Fruit fly (Drosophila melanogaster) whole organism, embryonic: Measurements from ENCODE around the gene aqz.

ENCODE experiments used
- Adf1 ChIP-seq: fragments of 200-800 bp; sonication (Bioruptor generic); IDR thresholded peaks from 2 replicates; pipeline ENCODE4 v1.3.6; 2022; ENCODE audit warnings: missing biosample characterization, missing genetic modification characterization
- CG10654 ChIP-seq: fragments of 200-800 bp; sonication (Bioruptor generic); optimal IDR thresholded peaks from 2 replicates; lab custom pipeline; 2016; ENCODE audit warnings: missing biosample characterization, missing genetic modification characterization
- CG11085 ChIP-seq: fragments of 200-800 bp; sonication (Bioruptor generic); IDR thresholded peaks from 2 replicates; pipeline ENCODE4 v1.3.6; 2022; ENCODE audit warnings: missing biosample characterization, missing genetic modification characterization
- CG13624 ChIP-seq: fragments of 200-800 bp; sonication (Bioruptor generic); optimal IDR thresholded peaks from 2 replicates; lab custom pipeline; 2016; ENCODE audit warnings: missing biosample characterization, missing genetic modification characterization
- CG15073 ChIP-seq: fragments of 200-800 bp; sonication (Bioruptor generic); optimal IDR thresholded peaks from 2 replicates; lab custom pipeline; 2016; ENCODE audit warnings: missing biosample characterization, missing genetic modification characterization
- CG17385 ChIP-seq: fragments of 200-800 bp; sonication (Bioruptor generic); optimal IDR thresholded peaks from 3 replicates; lab custom pipeline; 2018; ENCODE audit warnings: missing biosample characterization, mild to moderate bottlenecking, missing genetic modification characterization
- CG18011 ChIP-seq: fragments of 200-800 bp; sonication (Bioruptor generic); optimal IDR thresholded peaks from 2 replicates; lab custom pipeline; 2017; ENCODE audit warnings: missing biosample characterization, missing genetic modification characterization, mild to moderate bottlenecking, moderate library complexity, missing genotype
- CG2129 ChIP-seq: fragments of 200-800 bp; sonication (Bioruptor generic); IDR thresholded peaks from 2 replicates; pipeline ENCODE4 v1.3.6; 2022; ENCODE audit warnings: missing biosample characterization, missing genetic modification characterization; ENCODE audit not compliant: partially characterized antibody
- CG2889 ChIP-seq: fragments of 200-800 bp; sonication (Bioruptor generic); IDR thresholded peaks from 3 replicates; pipeline ENCODE4 v1.3.6; 2022; ENCODE audit warnings: missing biosample characterization, missing genetic modification characterization
- CG30431 ChIP-seq: fragments of 200-800 bp; sonication (Bioruptor generic); optimal IDR thresholded peaks from 2 replicates; lab custom pipeline; 2017; ENCODE audit warnings: missing biosample characterization, missing genetic modification characterization
- CG31224 ChIP-seq: fragments of 200-800 bp; sonication (Bioruptor generic); IDR thresholded peaks from 2 replicates; pipeline ENCODE4 v1.3.6; 2022; ENCODE audit warnings: missing biosample characterization, missing genetic modification characterization
- CG4424 ChIP-seq: fragments of 200-800 bp; sonication (Bioruptor generic); optimal IDR thresholded peaks from 3 replicates; lab custom pipeline; 2016; ENCODE audit warnings: missing biosample characterization, missing genetic modification characterization
- CG6254 ChIP-seq: fragments of 200-800 bp; sonication (Bioruptor generic); optimal IDR thresholded peaks from 3 replicates; lab custom pipeline; 2017; ENCODE audit warnings: mild to moderate bottlenecking, missing biosample characterization, missing genetic modification reagents, missing genetic modification characterization
- CG6765 ChIP-seq: fragments of 200-800 bp; sonication (Bioruptor generic); optimal IDR thresholded peaks from 3 replicates; lab custom pipeline; 2017; ENCODE audit warnings: missing biosample characterization, mild to moderate bottlenecking, missing genetic modification characterization
- CG7372 ChIP-seq: fragments of 200-800 bp; sonication (Bioruptor generic); IDR thresholded peaks from 2 replicates; pipeline ENCODE4 v1.3.6; 2022; ENCODE audit warnings: missing biosample characterization, missing genetic modification characterization
- CG7928 ChIP-seq: fragments of 200-800 bp; sonication (Bioruptor generic); optimal IDR thresholded peaks from 2 replicates; lab custom pipeline; 2017; ENCODE audit warnings: missing biosample characterization, mild to moderate bottlenecking, missing genetic modification characterization
- CG8388 ChIP-seq: fragments of 200-800 bp; sonication (Bioruptor generic); optimal IDR thresholded peaks from 2 replicates; lab custom pipeline; 2019; ENCODE audit warnings: missing biosample characterization, mild to moderate bottlenecking, missing genetic modification characterization, moderate library complexity
- CG8478 ChIP-seq: fragments of >200 bp; optimal IDR thresholded peaks from 2 replicates; lab custom pipeline; 2018
- CG8765 ChIP-seq: fragments of 200-800 bp; sonication (Bioruptor generic); IDR thresholded peaks from 2 replicates; pipeline ENCODE4 v1.3.6; 2022; ENCODE audit warnings: missing biosample characterization, missing genetic modification characterization
- CG8924 ChIP-seq: fragments of 200-800 bp; optimal IDR thresholded peaks from 3 replicates; lab custom pipeline; 2019; ENCODE audit warnings: missing biosample characterization, mild to moderate bottlenecking, missing genetic modification characterization, moderate library complexity
- CG8944 ChIP-seq: fragments of 200-800 bp; sonication (Bioruptor generic); optimal IDR thresholded peaks from 3 replicates; lab custom pipeline; 2016; ENCODE audit warnings: missing biosample characterization, missing genetic modification characterization
- CG9876 ChIP-seq: fragments of 200-800 bp; sonication (Bioruptor generic); optimal IDR thresholded peaks from 2 replicates; lab custom pipeline; 2016; ENCODE audit warnings: missing biosample characterization, missing genetic modification characterization
- CkIIα-i1 ChIP-seq: fragments of 200-800 bp; sonication (Bioruptor generic); IDR thresholded peaks from 2 replicates; pipeline ENCODE4 v1.3.6; 2022; ENCODE audit warnings: missing biosample characterization, missing genetic modification characterization
- Deaf1 ChIP-seq: fragments of 200-800 bp; optimal IDR thresholded peaks from 3 replicates; lab custom pipeline; 2019; ENCODE audit warnings: missing biosample characterization, mild to moderate bottlenecking, missing genetic modification characterization, moderate library complexity
- H15 ChIP-seq: fragments of 200-800 bp; sonication (Bioruptor generic); IDR thresholded peaks from 3 replicates; pipeline ENCODE4 v1.3.6; 2022; ENCODE audit warnings: missing biosample characterization, missing genetic modification characterization
- Nf-YC ChIP-seq: fragments of 200-800 bp; optimal IDR thresholded peaks from 3 replicates; lab custom pipeline; 2019; ENCODE audit warnings: missing biosample characterization, mild to moderate bottlenecking, missing genetic modification characterization, moderate library complexity
- Vsx1 ChIP-seq: fragments of 200-800 bp; sonication (Bioruptor generic); optimal IDR thresholded peaks from 2 replicates; lab custom pipeline; 2017; ENCODE audit warnings: missing biosample characterization, mild to moderate bottlenecking, missing genetic modification characterization, missing genetic modification reagents
- Xbp1 ChIP-seq: fragments of 200-800 bp; sonication (Bioruptor generic); optimal IDR thresholded peaks from 3 replicates; lab custom pipeline; 2016; ENCODE audit warnings: missing biosample characterization, mild to moderate bottlenecking, missing genetic modification characterization
- ap ChIP-seq: fragments of 200-800 bp; sonication (Bioruptor generic); IDR thresholded peaks from 2 replicates; pipeline ENCODE4 v1.3.6; 2022; ENCODE audit warnings: missing biosample characterization, missing genetic modification characterization
- ato ChIP-seq: fragments of 200-800 bp; sonication (Bioruptor generic); IDR thresholded peaks from 2 replicates; pipeline ENCODE4 v1.3.6; 2022; ENCODE audit warnings: missing biosample characterization, missing genetic modification characterization; ENCODE audit not compliant: partially characterized antibody
- bab2 ChIP-seq: fragments of 200-800 bp; sonication (Bioruptor generic); optimal IDR thresholded peaks from 2 replicates; lab custom pipeline; 2016; ENCODE audit warnings: missing biosample characterization, missing genetic modification characterization
- cad ChIP-seq: fragments of >200 bp; optimal IDR thresholded peaks from 2 replicates; lab custom pipeline; 2017; ENCODE audit warnings: missing biosample characterization, missing genetic modification characterization
- cato ChIP-seq: fragments of 200-800 bp; sonication (Bioruptor generic); optimal IDR thresholded peaks from 2 replicates; lab custom pipeline; 2016; ENCODE audit warnings: missing biosample characterization, missing genetic modification characterization, borderline replicate concordance
- danr ChIP-seq: fragments of 200-800 bp; sonication (Bioruptor generic); IDR thresholded peaks from 2 replicates; pipeline ENCODE4 v1.3.6; 2022; ENCODE audit warnings: missing biosample characterization, missing genetic modification characterization
- dm ChIP-seq: fragments of 200-800 bp; sonication (Bioruptor generic); optimal IDR thresholded peaks from 3 replicates; lab custom pipeline; 2016; ENCODE audit warnings: missing biosample characterization, missing genetic modification characterization
- fu2 ChIP-seq: fragments of 200-800 bp; sonication (Bioruptor generic); optimal IDR thresholded peaks from 2 replicates; lab custom pipeline; 2016; ENCODE audit warnings: missing biosample characterization, missing genetic modification characterization
- grau ChIP-seq: fragments of 200-800 bp; optimal IDR thresholded peaks from 3 replicates; lab custom pipeline; 2019; ENCODE audit warnings: missing biosample characterization, mild to moderate bottlenecking, missing genetic modification characterization, moderate library complexity
- jing ChIP-seq: fragments of 200-800 bp; sonication (Bioruptor generic); optimal IDR thresholded peaks from 2 replicates; lab custom pipeline; 2018; ENCODE audit warnings: missing biosample characterization, mild to moderate bottlenecking, missing genetic modification characterization
- lbe ChIP-seq: fragments of 200-800 bp; sonication (Bioruptor generic); optimal IDR thresholded peaks from 2 replicates; lab custom pipeline; 2016; ENCODE audit warnings: missing biosample characterization, mild to moderate bottlenecking, missing genetic modification characterization
- otp ChIP-seq: fragments of 200-800 bp; sonication (Bioruptor generic); IDR thresholded peaks from 3 replicates; pipeline ENCODE4, ENCODE4 v1.3.6; 2022; ENCODE audit warnings: missing biosample characterization, missing genetic modification characterization
- pan ChIP-seq, 4 experiments: fragments of >200 bp in 3 of 4; fragments of 200-800 bp in 1 of 4; sonication (Bioruptor generic) in 1 of 4; optimal IDR thresholded peaks in 3 of 4; IDR thresholded peaks in 1 of 4; 2 replicates each; pipeline versions ENCODE4 v1.3.6 to Lab custom; 2017 to 2022; ENCODE audit warnings: missing biosample characterization in 2 of 4, missing genetic modification characterization in 2 of 4, mixed read lengths in 1 of 4
- pfk ChIP-seq: fragments of 200-800 bp; sonication (Bioruptor generic); optimal IDR thresholded peaks from 2 replicates; lab custom pipeline; 2018; ENCODE audit warnings: missing biosample characterization, mild to moderate bottlenecking, missing genetic modification characterization, moderate library complexity
- sim ChIP-seq: fragments of 200-800 bp; sonication (Bioruptor generic); IDR thresholded peaks from 2 replicates; pipeline ENCODE4 v1.3.6; 2022; ENCODE audit warnings: missing biosample characterization, missing genetic modification characterization
- slou ChIP-seq: fragments of 200-800 bp; sonication (Bioruptor generic); optimal IDR thresholded peaks from 3 replicates; lab custom pipeline; 2016; ENCODE audit warnings: missing biosample characterization, missing genetic modification characterization
- sug ChIP-seq: fragments of 200-800 bp; optimal IDR thresholded peaks from 2 replicates; lab custom pipeline; 2019; ENCODE audit warnings: missing biosample characterization, mild to moderate bottlenecking, missing genetic modification characterization, moderate library complexity
- tap ChIP-seq: fragments of 200-800 bp; optimal IDR thresholded peaks from 3 replicates; lab custom pipeline; 2019; ENCODE audit warnings: missing biosample characterization, mild to moderate bottlenecking, missing genetic modification characterization, moderate library complexity
- toy ChIP-seq: fragments of 200-800 bp; sonication (Bioruptor generic); IDR thresholded peaks from 2 replicates; pipeline ENCODE4 v1.3.6; 2022; ENCODE audit warnings: missing biosample characterization, missing genetic modification characterization
- twi ChIP-seq: fragments of 200-800 bp; optimal IDR thresholded peaks from 2 replicates; lab custom pipeline; 2019; ENCODE audit warnings: missing biosample characterization, mild to moderate bottlenecking, missing genetic modification characterization, moderate library complexity
- vnd ChIP-seq: fragments of 200-800 bp; sonication (Bioruptor generic); IDR thresholded peaks from 3 replicates; pipeline ENCODE4 v1.3.6; 2022; ENCODE audit warnings: missing biosample characterization, missing genetic modification characterization; ENCODE audit not compliant: partially characterized antibody
- yki ChIP-seq: fragments of >200 bp; optimal IDR thresholded peaks from 3 replicates; lab custom pipeline; 2018
- z ChIP-seq: fragments of 200-800 bp; sonication (Bioruptor generic); IDR thresholded peaks from 3 replicates; pipeline ENCODE4 v1.3.6; 2022; ENCODE audit warnings: missing biosample characterization, missing genetic modification characterization

The aqz gene

DNA sequence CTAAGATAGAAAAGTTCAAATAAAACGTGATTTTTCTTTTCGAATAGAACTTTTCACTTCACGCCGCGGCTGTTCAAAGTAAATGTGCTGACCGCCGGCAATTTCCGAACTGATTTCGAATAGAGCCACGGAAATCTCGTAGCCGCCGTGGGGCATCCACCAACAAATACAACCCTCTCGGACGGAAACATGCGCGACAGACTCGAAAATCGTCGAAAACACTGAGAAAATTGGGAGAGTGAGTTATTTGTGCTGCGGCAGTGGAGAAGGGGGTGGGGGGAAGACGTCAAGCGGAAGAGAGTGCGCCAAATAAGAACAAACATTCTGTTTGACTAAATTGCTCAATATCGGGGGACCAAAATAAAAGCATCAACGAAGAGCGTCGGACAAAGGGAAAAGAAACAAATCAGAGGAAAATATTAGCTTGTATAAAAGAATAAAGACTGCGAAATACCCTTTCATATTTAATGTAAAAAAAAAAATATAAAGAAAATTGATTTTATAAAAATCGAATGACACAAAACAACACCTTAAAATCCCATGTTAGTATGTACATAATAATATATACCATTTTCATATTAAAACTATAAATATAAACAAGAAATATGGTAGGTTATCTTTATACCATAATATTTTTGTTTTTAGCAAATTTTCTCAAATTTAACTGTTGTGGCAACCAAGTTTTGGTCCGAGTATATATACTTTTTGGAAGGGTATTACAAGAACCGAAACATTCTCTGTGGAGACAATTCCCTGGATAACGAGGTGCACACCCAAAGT lies 47.0 kb upstream of the aqz start (continued):
- no peak for TF ChIP-seq lbe (GFP tag; lab: Kevin White, UChicago)
- TF ChIP-seq z = 0 out of 3 replicates have a peak, but pooled peaks have one; percentile 17
- peak; percentile 49 for TF ChIP-seq Deaf1
- no peak for TF ChIP-seq toy
- 0 out of 2 replicates have a peak, but pooled peaks have one; percentile 11 for TF ChIP-seq ap (GFP tag; lab: Robert Waterston, UW)
- TF ChIP-seq twi (tag; lab: Kevin White, UChicago) = peak; percentile 20
- TF ChIP-seq vnd (GFP tag; lab: Robert Waterston, UW) = no peak
- TF ChIP-seq CG18011 (GFP tag; lab: Kevin White, UChicago) = no peak
- no peak for TF ChIP-seq pfk (GFP tag; lab: Kevin White, UChicago)
- TF ChIP-seq CG8924 (tag; lab: Kevin White, UChicago) = peak; percentile 54
- no peak for TF ChIP-seq cato (GFP tag; lab: Kevin White, UChicago)
- TF ChIP-seq CG7928 (GFP tag; lab: Kevin White, UChicago) = no peak
- no peak for TF ChIP-seq ato (GFP tag; lab: Robert Waterston, UW)
- no peak for TF ChIP-seq CG2889 (GFP tag; lab: Robert Waterston, UW)
- no peak for TF ChIP-seq CG2129 (GFP tag; lab: Robert Waterston, UW)
- TF ChIP-seq yki (lab: Kevin White, UChicago) = no peak
- peak; percentile 33 for TF ChIP-seq Nf-YC (tag; lab: Kevin White, UChicago)
- no peak for TF ChIP-seq CG8478 (lab: Kevin White, UChicago)
- TF ChIP-seq sim = no peak
- TF ChIP-seq jing (GFP tag; lab: Kevin White, UChicago) = no peak
- no peak for TF ChIP-seq cad (GFP tag; lab: Kevin White, UChicago)
- no peak for TF ChIP-seq CG13624 (GFP tag; lab: Kevin White, UChicago)
- TF ChIP-seq CG7372 (GFP tag; lab: Robert Waterston, UW) = no peak
- TF ChIP-seq fu2 (GFP tag; lab: Kevin White, UChicago) = no peak
- no peak for TF ChIP-seq slou (GFP tag; lab: Kevin White, UChicago)
- TF ChIP-seq sug (tag; lab: Kevin White, UChicago) = no peak
- peak; percentile 10 for TF ChIP-seq CG6254 (GFP tag; lab: Kevin White, UChicago)
- peak; percentile 25 for TF ChIP-seq Vsx1
- TF ChIP-seq dm (GFP tag; lab: Kevin White, UChicago) = no peak
- TF ChIP-seq CG8388 (GFP tag; lab: Kevin White, UChicago) = peak; percentile 75
- TF ChIP-seq CG9876 (GFP tag; lab: Kevin White, UChicago) = no peak
- peak; percentile 67 for TF ChIP-seq grau
- TF ChIP-seq CG31224 = no peak
- TF ChIP-seq tap = peak; percentile 34
- peak; percentile 33 for TF ChIP-seq Xbp1 (GFP tag; lab: Kevin White, UChicago)
- no peak for TF ChIP-seq Adf1 (GFP tag; lab: Robert Waterston, UW)
- TF ChIP-seq CG8765 (GFP tag; lab: Robert Waterston, UW) = no peak
- no peak for TF ChIP-seq CG6765 (GFP tag; lab: Kevin White, UChicago)
- TF ChIP-seq otp = no peak
- no peak for TF ChIP-seq bab2 (GFP tag; lab: Kevin White, UChicago)
- no peak for TF ChIP-seq CG8944 (GFP tag; lab: Kevin White, UChicago)
- no peak for TF ChIP-seq CG11085 (GFP tag; lab: Robert Waterston, UW)
- TF ChIP-seq CG17385 = peak; percentile 54
- no peak for TF ChIP-seq CG10654 (GFP tag; lab: Kevin White, UChicago)
- TF ChIP-seq CG4424 (GFP tag; lab: Kevin White, UChicago) = peak; percentile 49
- peak; percentile 2 for TF ChIP-seq CG30431 (GFP tag; lab: Kevin White, UChicago)
- TF ChIP-seq pan (optimal IDR thresholded peaks at IDR 0.05; lab: Kevin White, UChicago) = no peak
- peak in 1 of 2 experiments; percentile 21 for TF ChIP-seq pan (GFP tag; optimal IDR thresholded peaks at IDR 0.05 in 1 of 2, IDR thresholded peaks at IDR 0.05 in 1 of 2)
- TF ChIP-seq H15 = no peak
- TF ChIP-seq CkIIα-i1 (GFP tag; lab: Robert Waterston, UW) = no peak
- no peak for TF ChIP-seq CG15073 (GFP tag; lab: Kevin White, UChicago)
- no peak for TF ChIP-seq danr (GFP tag; lab: Robert Waterston, UW)
